Fruit fly (Drosophila melanogaster): ENCODE results near the gene 7B2.

dm6 chr3R:5364539-5365273, 11.9 kb upstream of the 7B2 start:
- TF ChIP-seq CG8478 (optimal IDR thresholded peaks at IDR 0.05), result no peak
- no peak for TF ChIP-seq CTCF (optimal IDR thresholded peaks at IDR 0.05)

Data from S2 (cell line).